Fruit fly (Drosophila melanogaster) whole organism, embryonic: Measurements from ENCODE around the gene maca.

Source experiments
- ATbp ChIP-seq: fragments of 200-800 bp; sonication (Bioruptor generic); optimal IDR thresholded peaks from 2 replicates; lab custom pipeline; 2017; ENCODE audit warnings: missing biosample characterization, mild to moderate bottlenecking, missing genetic modification characterization, missing genetic modification reagents
- CG31224 ChIP-seq: fragments of 200-800 bp; sonication (Bioruptor generic); IDR thresholded peaks from 2 replicates; pipeline ENCODE4 v1.3.6; 2022; ENCODE audit warnings: missing biosample characterization, missing genetic modification characterization
- CG4404 ChIP-seq: fragments of 200-800 bp; sonication (Bioruptor generic); IDR thresholded peaks from 2 replicates; pipeline ENCODE4 v1.3.6; 2022; ENCODE audit warnings: missing biosample characterization, missing genetic modification characterization
- CG8388 ChIP-seq: fragments of 200-800 bp; sonication (Bioruptor generic); optimal IDR thresholded peaks from 2 replicates; lab custom pipeline; 2019; ENCODE audit warnings: missing biosample characterization, mild to moderate bottlenecking, missing genetic modification characterization, moderate library complexity
- D19B ChIP-seq: fragments of 200-800 bp; sonication (Bioruptor generic); optimal IDR thresholded peaks from 2 replicates; lab custom pipeline; 2017; ENCODE audit warnings: missing biosample characterization, mild to moderate bottlenecking, missing genetic modification characterization
- E2f1 ChIP-seq: fragments of 200-800 bp; sonication (Bioruptor generic); IDR thresholded peaks from 2 replicates; pipeline ENCODE4 v1.3.6; 2022; ENCODE audit warnings: missing biosample characterization, missing genetic modification characterization
- bbx ChIP-seq: fragments of 200-800 bp; sonication (Bioruptor generic); IDR thresholded peaks from 2 replicates; pipeline ENCODE4 v1.3.6; 2022; ENCODE audit warnings: missing biosample characterization, missing genetic modification characterization; ENCODE audit not compliant: partially characterized antibody
- nmo ChIP-seq: fragments of 200-800 bp; sonication (Bioruptor generic); optimal IDR thresholded peaks from 2 replicates; lab custom pipeline; 2018; ENCODE audit warnings: missing biosample characterization, mild to moderate bottlenecking, missing genetic modification characterization, moderate library complexity
- phol ChIP-seq: fragments of 200-800 bp; sonication (Bioruptor generic); optimal IDR thresholded peaks from 3 replicates; lab custom pipeline; 2018; ENCODE audit warnings: missing biosample characterization, mild to moderate bottlenecking, missing genetic modification characterization, moderate library complexity
- salm ChIP-seq: fragments of 200-800 bp; sonication (Bioruptor generic); optimal IDR thresholded peaks from 2 replicates; lab custom pipeline; 2018; ENCODE audit warnings: missing biosample characterization, mild to moderate bottlenecking, missing genetic modification characterization
- unpg ChIP-seq: fragments of 200-800 bp; sonication (Bioruptor generic); optimal IDR thresholded peaks from 3 replicates; lab custom pipeline; 2018; ENCODE audit warnings: missing biosample characterization, mild to moderate bottlenecking, missing genetic modification characterization, moderate library complexity

DNA sequence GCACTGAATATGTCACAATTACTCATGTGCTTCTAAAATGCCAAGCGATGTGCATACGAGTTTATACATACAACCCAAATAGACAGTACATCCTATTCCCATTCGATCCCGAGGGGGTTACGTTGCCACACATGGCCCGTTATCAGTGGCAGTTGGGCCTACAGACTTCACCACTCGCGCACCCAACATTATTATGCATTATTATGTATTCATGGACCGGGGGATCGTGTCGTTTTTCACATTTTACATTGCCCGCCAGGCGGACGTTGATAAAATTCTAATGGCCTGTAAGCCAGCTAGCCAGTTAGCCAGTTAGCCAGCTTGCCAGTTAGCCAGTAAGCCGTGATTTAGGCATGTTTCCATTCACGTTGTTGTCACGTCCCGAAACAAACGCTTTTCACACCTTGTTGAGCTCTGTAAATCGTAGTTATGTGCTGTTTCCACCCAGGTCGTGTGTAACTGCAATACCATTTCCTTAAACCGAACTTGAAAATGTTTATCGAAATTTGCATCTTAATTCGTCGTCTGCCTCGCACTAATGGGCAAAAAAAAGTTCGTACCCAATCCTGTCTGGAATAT, 21.0 kb upstream of the maca start:
- no peak for TF ChIP-seq ATbp (GFP tag; lab: Kevin White, UChicago)
- TF ChIP-seq phol (tag; lab: Kevin White, UChicago), result no peak
- TF ChIP-seq bbx, result no peak
- TF ChIP-seq E2f1, result no peak
- no peak for TF ChIP-seq CG31224 (GFP tag; lab: Robert Waterston, UW)
- no peak for TF ChIP-seq CG8388 (GFP tag; lab: Kevin White, UChicago)
- TF ChIP-seq nmo, result no peak
- TF ChIP-seq unpg (GFP tag; lab: Kevin White, UChicago), result no peak
- TF ChIP-seq salm (tag; lab: Kevin White, UChicago), result no peak
- no peak for TF ChIP-seq D19B (GFP tag; lab: Kevin White, UChicago)
- no peak for TF ChIP-seq CG4404 (GFP tag; lab: Robert Waterston, UW)
